Worm (Caenorhabditis elegans): ENCODE results near the gene prde-1.

Gene prde-1

DNA sequence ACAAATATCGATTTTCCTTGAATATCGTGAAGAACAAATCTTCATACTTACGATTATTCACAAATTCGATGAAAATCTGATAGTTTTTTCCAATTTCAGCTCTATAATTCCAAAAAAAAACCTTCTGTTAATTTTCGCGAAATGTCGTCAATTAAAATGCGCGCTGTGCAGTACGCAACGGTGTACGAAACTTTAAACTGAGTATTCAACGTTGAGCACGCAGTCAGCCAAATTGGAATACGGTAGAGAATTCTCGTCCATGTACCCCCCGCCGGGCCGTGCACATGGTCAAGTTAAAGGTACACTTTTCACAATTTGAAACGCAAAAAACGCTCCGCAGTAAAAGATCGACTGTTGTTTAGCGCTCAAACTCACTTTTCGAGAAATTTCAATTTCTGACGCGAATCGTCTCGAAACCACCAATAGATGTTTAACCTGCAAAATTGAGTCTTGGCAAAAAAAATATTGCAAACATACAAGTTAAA lies 52.2 kb downstream of the prde-1 start, which contains the start of gene F28F8.7 (continued):
- peak; percentile 74 for TF ChIP-seq hlh-11 (tag; optimal IDR thresholded peaks at IDR 0.05)
- peak; percentile 82 for TF ChIP-seq mdt-29 (GFP tag; IDR thresholded peaks at IDR 0.05)
- peak; percentile 63; the same call in 1 of the 2 replicates for TF ChIP-seq lin-29 (GFP tag; IDR thresholded peaks at IDR 0.05)
- peak; percentile 85 to 95 for TF ChIP-seq lsy-2 (tag; optimal IDR thresholded peaks at IDR 0.05)
- TF ChIP-seq hlh-30 (tag; optimal IDR thresholded peaks at IDR 0.05; ENCODE audit: insufficient read depth), result peak; percentile 26
- peak in 1 of 2 experiments; percentile 17 for TF ChIP-seq hif-1 (tag; optimal IDR thresholded peaks at IDR 0.05)
- peak; percentile 69; the same call in 1 of the 2 replicates for TF ChIP-seq ctbp-1 (GFP tag; IDR thresholded peaks at IDR 0.05)
- TF ChIP-seq zfp-3 (GFP tag; conservative IDR thresholded peaks at IDR 0.05), result peak; percentile 91
- peak; percentile 43 for TF ChIP-seq nhr-77 (tag; optimal IDR thresholded peaks at IDR 0.05)
- peak; percentile 94 for TF ChIP-seq nhr-42 (GFP tag; IDR thresholded peaks at IDR 0.05)
- peak; percentile 79 for TF ChIP-seq nhr-102 (tag; optimal IDR thresholded peaks at IDR 0.05)
- peak; percentile 87 for TF ChIP-seq dmd-6 (GFP tag; IDR thresholded peaks at IDR 0.05)
- peak; percentile 74 for TF ChIP-seq unc-130 (GFP tag; optimal IDR thresholded peaks at IDR 0.05)
- peak; percentile 57; the same call in 1 of the 2 replicates for TF ChIP-seq php-3 (GFP tag; IDR thresholded peaks at IDR 0.05)
- 0 out of 2 replicates have a peak, but pooled peaks have one; percentile 28 for TF ChIP-seq ZK337.2 (GFP tag; IDR thresholded peaks at IDR 0.05)
- peak; percentile 74 for TF ChIP-seq dve-1 (tag; optimal IDR thresholded peaks at IDR 0.05; ENCODE audit: insufficient read depth)
- TF ChIP-seq hmg-1.1 (GFP tag; IDR thresholded peaks at IDR 0.05), result peak; percentile 58; the same call in 1 of the 2 replicates
- peak; percentile 12 for TF ChIP-seq F10B5.3 (tag; optimal IDR thresholded peaks at IDR 0.05)
- TF ChIP-seq mdl-1 (tag; optimal IDR thresholded peaks at IDR 0.05), result peak in 1 of 2 experiments; percentile 16
- peak; percentile 47 for TF ChIP-seq nhr-48 (tag; optimal IDR thresholded peaks at IDR 0.05)
- TF ChIP-seq F37D6.2 (tag; optimal IDR thresholded peaks at IDR 0.05), result peak; percentile 96
- TF ChIP-seq spr-1 (tag; optimal IDR thresholded peaks at IDR 0.05), result peak; percentile 20
- peak; percentile 16 for TF ChIP-seq aha-1 (tag)
- TF ChIP-seq Y48G9A.11 (GFP tag; IDR thresholded peaks at IDR 0.05), result peak; percentile 86
- TF ChIP-seq Y75B8A.6 (GFP tag; IDR thresholded peaks at IDR 0.05), result 0 out of 2 replicates have a peak, but pooled peaks have one; percentile 14

- TF ChIP-seq nhr-10 (tag; optimal IDR thresholded peaks at IDR 0.05), result no peak
- TF ChIP-seq lin-29 (GFP tag; IDR thresholded peaks at IDR 0.05), result no peak
- TF ChIP-seq lin-13 (GFP tag; optimal IDR thresholded peaks at IDR 0.05), result no peak
- no peak for TF ChIP-seq ceh-82 (tag; optimal IDR thresholded peaks at IDR 0.05)
- TF ChIP-seq dmd-9 (GFP tag; IDR thresholded peaks at IDR 0.05), result no peak
- TF ChIP-seq saeg-2 (GFP tag; IDR thresholded peaks at IDR 0.05), result no peak
- no peak for TF ChIP-seq attf-4 (tag; optimal IDR thresholded peaks at IDR 0.05)
- no peak for TF ChIP-seq ceh-28 (tag; optimal IDR thresholded peaks at IDR 0.05)
- TF ChIP-seq mep-1 (tag; optimal IDR thresholded peaks at IDR 0.05), result no peak
- no peak for TF ChIP-seq Y48G9A.11 (GFP tag; IDR thresholded peaks at IDR 0.05)
- no peak for TF ChIP-seq nhr-48 (tag; optimal IDR thresholded peaks at IDR 0.05)
- no peak for TF ChIP-seq ceh-20 (GFP tag; IDR thresholded peaks at IDR 0.05)
- no peak for TF ChIP-seq ztf-7 (tag; optimal IDR thresholded peaks at IDR 0.05)
- TF ChIP-seq ctbp-1 (GFP tag; IDR thresholded peaks at IDR 0.05), result no peak
- TF ChIP-seq nhr-25 (tag; optimal IDR thresholded peaks at IDR 0.05; ENCODE audit: borderline replicate concordance, insufficient read depth), result no peak
- TF ChIP-seq lin-38 (GFP tag; IDR thresholded peaks at IDR 0.05), result no peak
- TF ChIP-seq F26F4.8 (GFP tag; conservative IDR thresholded peaks at IDR 0.05), result no peak
- no peak for TF ChIP-seq ZK337.2 (GFP tag; IDR thresholded peaks at IDR 0.05)
Measured at ce11 chrV:15594573-15594972, 56.5 kb downstream of the prde-1 start, which contains the start of gene fbxa-139. TSS of gene fbxa-139 (minus strand) at chrV:15594673.
